Worm (Caenorhabditis elegans): ENCODE data around the gene F57B1.9.

DNA sequence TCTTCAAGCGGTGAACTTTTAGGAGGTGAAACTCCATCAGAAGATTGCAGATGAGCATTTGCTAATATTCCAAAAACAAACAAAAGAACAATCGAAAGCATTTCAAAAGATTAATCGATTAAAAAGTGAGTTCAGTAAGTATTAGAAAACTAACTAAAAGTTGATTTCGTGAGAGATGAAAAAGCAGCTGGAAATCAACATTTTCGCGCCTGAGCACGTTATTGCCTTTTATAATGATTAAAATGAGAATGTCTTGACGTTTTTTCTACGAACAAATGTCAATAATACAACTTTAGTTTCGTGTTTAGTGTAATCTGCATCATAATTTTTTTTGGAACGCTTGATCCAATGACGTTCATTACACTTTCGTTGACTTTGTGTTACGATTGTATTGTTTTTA lies at the start of gene F57B1.9:
- no peak for TF ChIP-seq hrde-1 (tag; optimal IDR thresholded peaks at IDR 0.05; ENCODE audit: borderline replicate concordance)
- no peak for TF ChIP-seq Y67H2A.10 (GFP tag; conservative IDR thresholded peaks at IDR 0.05)
